Worm (Caenorhabditis elegans): ENCODE results near the gene F07C4.6.

DNA sequence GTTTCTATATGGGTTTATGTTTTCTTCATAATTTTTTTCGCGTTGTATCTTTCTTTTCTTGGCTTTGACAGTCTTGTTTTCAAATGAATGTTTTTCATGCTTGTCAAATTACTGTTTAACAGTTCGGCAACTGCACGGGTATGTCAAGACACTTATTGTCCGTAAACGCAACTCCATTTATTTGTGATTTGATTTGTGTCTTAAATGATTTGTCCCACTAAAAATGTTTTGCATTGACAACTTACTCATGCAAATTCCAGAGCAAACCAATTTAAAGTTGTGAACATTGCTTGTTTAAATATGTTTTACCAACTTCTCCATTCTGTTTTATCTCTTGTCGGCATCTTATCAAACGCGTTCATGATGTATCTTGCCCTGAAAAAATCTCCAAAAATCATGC is 5.1 kb downstream of the F07C4.6 start, which contains the start of gene srd-25:
- TF ChIP-seq ceh-27 (GFP tag; optimal IDR thresholded peaks at IDR 0.05) (no peak), cebp-1 (GFP tag; IDR thresholded peaks at IDR 0.05) (no peak), cebp-1 (tag; optimal IDR thresholded peaks at IDR 0.05) (no peak), nhr-90 (tag; optimal IDR thresholded peaks at IDR 0.05) (no peak)

Measured in whole organism, young adult.